Fruit fly (Drosophila melanogaster) whole organism, prepupa: ENCODE results near the gene Slh.
A peak's percentile ranks its signal among the peaks of the same experiment; 100 is the strongest.

ENCODE experiments used
- Blimp-1 ChIP-seq: fragments of 200-800 bp; sonication (Bioruptor generic); optimal IDR thresholded peaks from 3 replicates; lab custom pipeline; 2017; ENCODE audit warnings: missing biosample characterization, missing genetic modification characterization, mild to moderate bottlenecking, moderate library complexity, missing genetic modification reagents
- CG10631 ChIP-seq: fragments of 200-800 bp; sonication (Bioruptor generic); optimal IDR thresholded peaks from 2 replicates; lab custom pipeline; 2016; ENCODE audit warnings: missing biosample characterization, missing genetic modification characterization
- CG10669 ChIP-seq: fragments of 200-800 bp; sonication (Bioruptor generic); optimal IDR thresholded peaks from 3 replicates; lab custom pipeline; 2018; ENCODE audit warnings: missing biosample characterization, mild to moderate bottlenecking, missing genetic modification characterization, moderate library complexity
- CG11902 ChIP-seq: fragments of 200-800 bp; sonication (Bioruptor generic); optimal IDR thresholded peaks from 3 replicates; lab custom pipeline; 2016; ENCODE audit warnings: missing biosample characterization, missing genetic modification characterization
- CG15336 ChIP-seq: fragments of 200-800 bp; sonication (Bioruptor generic); IDR thresholded peaks from 2 replicates; pipeline ENCODE4 v1.3.6; 2022; ENCODE audit warnings: missing biosample characterization, missing genetic modification characterization
- CG16779 ChIP-seq: fragments of 200-800 bp; sonication (Bioruptor generic); optimal IDR thresholded peaks from 3 replicates; lab custom pipeline; 2017; ENCODE audit warnings: missing biosample characterization, mild to moderate bottlenecking, missing genetic modification characterization
- CG3032 ChIP-seq: fragments of 200-800 bp; optimal IDR thresholded peaks from 2 replicates; lab custom pipeline; 2019; ENCODE audit warnings: missing biosample characterization, mild to moderate bottlenecking, missing genetic modification characterization, moderate library complexity
- CG31627 ChIP-seq: fragments of 200-800 bp; sonication (Bioruptor generic); optimal IDR thresholded peaks from 3 replicates; lab custom pipeline; 2016; ENCODE audit warnings: missing biosample characterization, missing genetic modification characterization
- CG32006 ChIP-seq: fragments of 200-800 bp; sonication (Bioruptor generic); optimal IDR thresholded peaks from 3 replicates; lab custom pipeline; 2017; ENCODE audit warnings: missing biosample characterization, mild to moderate bottlenecking, missing genetic modification characterization
- CG3919 ChIP-seq: fragments of 200-800 bp; sonication (Bioruptor generic); optimal IDR thresholded peaks from 3 replicates; lab custom pipeline; 2016; ENCODE audit warnings: missing biosample characterization, missing genetic modification characterization
- CG4318 ChIP-seq: fragments of 200-800 bp; sonication (Bioruptor generic); optimal IDR thresholded peaks from 3 replicates; lab custom pipeline; 2017; ENCODE audit warnings: missing biosample characterization, mild to moderate bottlenecking, missing genetic modification characterization
- CG6163 ChIP-seq: fragments of 200-800 bp; sonication (Bioruptor generic); IDR thresholded peaks from 3 replicates; pipeline ENCODE4 v1.3.6; 2022; ENCODE audit warnings: missing biosample characterization, missing genetic modification characterization
- CG6808 ChIP-seq: fragments of 200-800 bp; sonication (Bioruptor generic); optimal IDR thresholded peaks from 3 replicates; lab custom pipeline; 2017; ENCODE audit warnings: missing biosample characterization, missing genetic modification characterization, mild to moderate bottlenecking, moderate library complexity, missing genetic modification reagents
- CG6854 ChIP-seq: fragments of 200-800 bp; sonication (Bioruptor generic); optimal IDR thresholded peaks from 2 replicates; lab custom pipeline; 2017; ENCODE audit warnings: missing biosample characterization, mild to moderate bottlenecking, missing genetic modification characterization
- CG8119 ChIP-seq: fragments of 200-800 bp; sonication (Bioruptor generic); IDR thresholded peaks from 3 replicates; pipeline ENCODE4 v1.3.6; 2022; ENCODE audit warnings: missing biosample characterization, missing genetic modification characterization
- CG8319 ChIP-seq: fragments of 200-800 bp; sonication (Bioruptor generic); optimal IDR thresholded peaks from 3 replicates; lab custom pipeline; 2016; ENCODE audit warnings: missing biosample characterization, missing genetic modification characterization
- CG8632 ChIP-seq: fragments of 200-800 bp; sonication (Bioruptor generic); optimal IDR thresholded peaks from 3 replicates; lab custom pipeline; 2016; ENCODE audit warnings: missing biosample characterization, missing genetic modification characterization
- Eip75B ChIP-seq: fragments of 200-800 bp; sonication (Bioruptor generic); optimal IDR thresholded peaks from 3 replicates; lab custom pipeline; 2016; ENCODE audit warnings: missing biosample characterization, missing genetic modification characterization
- Eip78C ChIP-seq: fragments of 200-800 bp; sonication (Bioruptor generic); peaks from one replicate; lab custom pipeline; 2016; ENCODE audit warnings: missing biosample characterization, missing genetic modification characterization
- Eip93F ChIP-seq: fragments of 200-800 bp; sonication (Bioruptor generic); optimal IDR thresholded peaks from 2 replicates; lab custom pipeline; 2016; ENCODE audit warnings: missing biosample characterization, mild to moderate bottlenecking, missing genetic modification characterization
- Ets21C ChIP-seq: fragments of 200-800 bp; sonication (Bioruptor generic); optimal IDR thresholded peaks from 3 replicates; lab custom pipeline; 2016; ENCODE audit warnings: missing biosample characterization, missing genetic modification characterization
- Gug ChIP-seq: fragments of 200-800 bp; sonication (Bioruptor generic); IDR thresholded peaks from 2 replicates; pipeline ENCODE4 v1.3.6; 2022; ENCODE audit warnings: missing biosample characterization, missing genetic modification characterization
- Hr38 ChIP-seq: sonication (Bioruptor generic); optimal IDR thresholded peaks from 2 replicates; lab custom pipeline; 2016; ENCODE audit warnings: missing biosample characterization, missing genetic modification characterization
- Lpt ChIP-seq: fragments of 200-800 bp; sonication (Bioruptor generic); optimal IDR thresholded peaks from 3 replicates; lab custom pipeline; 2016; ENCODE audit warnings: missing biosample characterization, missing genetic modification characterization
- Met ChIP-seq: fragments of 200-800 bp; sonication (Bioruptor generic); optimal IDR thresholded peaks from 3 replicates; lab custom pipeline; 2016; ENCODE audit warnings: missing biosample characterization, missing genetic modification characterization
- OdsH ChIP-seq: fragments of 200-800 bp; sonication (Bioruptor generic); optimal IDR thresholded peaks from 3 replicates; lab custom pipeline; 2016; ENCODE audit warnings: missing biosample characterization, missing genetic modification characterization
- Smox ChIP-seq: fragments of 200-800 bp; sonication (Bioruptor generic); optimal IDR thresholded peaks from 3 replicates; lab custom pipeline; 2016; ENCODE audit warnings: missing biosample characterization, missing genetic modification characterization
- Sox14 ChIP-seq: fragments of 200-800 bp; sonication (Bioruptor generic); optimal IDR thresholded peaks from 3 replicates; lab custom pipeline; 2016; ENCODE audit warnings: missing biosample characterization, missing genetic modification characterization
- achi ChIP-seq: fragments of 200-800 bp; sonication (Bioruptor generic); optimal IDR thresholded peaks from 3 replicates; lab custom pipeline; 2016; ENCODE audit warnings: missing biosample characterization, missing genetic modification characterization
- acj6 ChIP-seq: fragments of 200-800 bp; sonication (Bioruptor generic); optimal IDR thresholded peaks from 3 replicates; lab custom pipeline; 2016; ENCODE audit warnings: missing biosample characterization, missing genetic modification characterization
- dac ChIP-seq: fragments of 200-800 bp; sonication (Bioruptor generic); optimal IDR thresholded peaks from 2 replicates; lab custom pipeline; 2017; ENCODE audit warnings: missing biosample characterization, mild to moderate bottlenecking, missing genetic modification characterization
- dsx ChIP-seq: fragments of 200-800 bp; optimal IDR thresholded peaks from 3 replicates; lab custom pipeline; 2019; ENCODE audit warnings: missing biosample characterization, mild to moderate bottlenecking, missing genetic modification characterization, moderate library complexity; ENCODE audit not compliant: poor library complexity, severe bottlenecking
- eg ChIP-seq: fragments of 200-800 bp; sonication (Bioruptor generic); IDR thresholded peaks from 3 replicates; pipeline ENCODE4 v1.3.6; 2022; ENCODE audit warnings: missing biosample characterization, missing genetic modification characterization
- esn ChIP-seq: fragments of 200-800 bp; sonication (Bioruptor generic); optimal IDR thresholded peaks from 2 replicates; lab custom pipeline; 2016; ENCODE audit warnings: missing biosample characterization, mild to moderate bottlenecking, missing genetic modification characterization, moderate library complexity
- fd85E ChIP-seq: fragments of 200-800 bp; sonication (Bioruptor generic); optimal IDR thresholded peaks from 3 replicates; lab custom pipeline; 2016; ENCODE audit warnings: missing biosample characterization, missing genetic modification characterization
- fkh ChIP-seq: fragments of 200-800 bp; sonication (Bioruptor generic); optimal IDR thresholded peaks from 3 replicates; lab custom pipeline; 2017; ENCODE audit warnings: missing biosample characterization, mild to moderate bottlenecking, missing genetic modification characterization, moderate library complexity
- net ChIP-seq: fragments of 200-800 bp; sonication (Bioruptor generic); optimal IDR thresholded peaks from 3 replicates; lab custom pipeline; 2016; ENCODE audit warnings: missing biosample characterization, missing genetic modification characterization
- pdm3 ChIP-seq: fragments of 200-800 bp; sonication (Bioruptor generic); optimal IDR thresholded peaks from 3 replicates; lab custom pipeline; 2016; ENCODE audit warnings: missing biosample characterization, missing genetic modification characterization
- salr ChIP-seq, 2 experiments: fragments of 200-800 bp; sonication (Bioruptor generic); optimal IDR thresholded peaks; 3 replicates each; lab custom pipeline; 2016 to 2018; ENCODE audit warnings: missing biosample characterization in 2 of 2, missing genetic modification characterization in 2 of 2, mild to moderate bottlenecking in 1 of 2
- spab ChIP-seq: fragments of 200-800 bp; sonication (Bioruptor generic); optimal IDR thresholded peaks from 2 replicates; lab custom pipeline; 2017; ENCODE audit warnings: missing biosample characterization, mild to moderate bottlenecking, missing genetic modification characterization, missing genetic modification reagents
- ss ChIP-seq, 2 experiments: fragments of 200-800 bp; sonication (Bioruptor generic); optimal IDR thresholded peaks; 2 replicates in 1 of 2; 3 replicates in 1 of 2; lab custom pipeline; 2017 to 2018; ENCODE audit warnings: mild to moderate bottlenecking in 2 of 2, missing biosample characterization in 2 of 2, missing genetic modification characterization in 2 of 2, moderate library complexity in 1 of 2
- svp ChIP-seq: fragments of 200-800 bp; sonication (Bioruptor generic); peaks from one replicate; lab custom pipeline; 2016; ENCODE audit warnings: missing biosample characterization, missing genetic modification characterization
- vri ChIP-seq: fragments of 200-800 bp; sonication (Bioruptor generic); optimal IDR thresholded peaks from 3 replicates; lab custom pipeline; 2016; ENCODE audit warnings: missing biosample characterization, mild to moderate bottlenecking, missing genetic modification characterization

Slh gene

dm6 chr2L:2450723-2451379, 41.6 kb downstream of the Slh start:
- TF ChIP-seq CG3919 (peak; percentile 2), salr (GFP tag; optimal IDR thresholded peaks at IDR 0.05; lab: Kevin White, UChicago) (no peak), ss (GFP tag; optimal IDR thresholded peaks at IDR 0.05; lab: Kevin White, UChicago) (peak; percentile 32 to 60), CG15336 (GFP tag; lab: Robert Waterston, UW) (0 out of 2 replicates have a peak, but pooled peaks have one; percentile 17), eg (GFP tag; lab: Robert Waterston, UW) (0 out of 3 replicates have a peak, but pooled peaks have one; percentile 10), CG6163 (peak; percentile 23; the same call in 2 of the 3 replicates), CG11902 (GFP tag; lab: Kevin White, UChicago) (no peak), fkh (GFP tag; lab: Kevin White, UChicago) (peak; percentile 63), svp (peak; percentile 47), CG8119 (0 out of 3 replicates have a peak, but pooled peaks have one; percentile 20), vri (GFP tag; lab: Kevin White, UChicago) (no peak), dsx (peak; percentile 5), CG8632 (no peak), CG10669 (GFP tag; lab: Kevin White, UChicago) (no peak), Eip78C (GFP tag; lab: Kevin White, UChicago) (peak; percentile 70)

dm6 chr2L:2449665-2450064, 42.8 kb downstream of the Slh start:
- TF ChIP-seq CG4318 = no peak
- TF ChIP-seq CG8632 = no peak
- no peak for TF ChIP-seq CG3032
- TF ChIP-seq Lpt (GFP tag; lab: Kevin White, UChicago) = no peak
- no peak for TF ChIP-seq CG31627 (GFP tag; lab: Kevin White, UChicago)
- no peak for TF ChIP-seq Met (GFP tag; lab: Kevin White, UChicago)
- TF ChIP-seq pdm3 (GFP tag; lab: Kevin White, UChicago) = no peak
- TF ChIP-seq CG8119 = no peak
- TF ChIP-seq CG3919 = no peak
- no peak for TF ChIP-seq OdsH (GFP tag; lab: Kevin White, UChicago)
- no peak for TF ChIP-seq vri (GFP tag; lab: Kevin White, UChicago)
- TF ChIP-seq Smox (GFP tag; lab: Kevin White, UChicago) = no peak

DNA sequence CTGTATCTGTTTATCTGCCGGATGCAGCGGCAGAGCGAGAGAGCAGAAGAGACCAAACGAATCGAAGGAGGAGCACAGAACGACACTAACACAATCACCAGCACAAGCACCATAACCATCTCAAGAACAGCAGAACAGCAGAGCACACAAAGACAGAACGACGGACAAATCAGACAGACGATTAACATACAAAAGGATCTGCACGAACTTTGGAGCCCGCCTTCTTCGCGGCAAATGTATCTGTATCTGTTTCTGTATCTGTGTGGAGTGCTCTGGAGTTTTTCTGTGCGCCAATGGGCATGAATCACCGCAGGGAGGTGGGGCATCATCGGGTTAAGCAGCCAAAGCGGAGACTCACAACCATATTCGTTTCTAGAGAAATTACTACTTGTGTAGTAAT, 44.0 kb downstream of the Slh start:
- no peak for TF ChIP-seq CG8119
- TF ChIP-seq acj6 = no peak
- peak; percentile 15 to 20 for TF ChIP-seq ss (GFP tag; optimal IDR thresholded peaks at IDR 0.05; lab: Kevin White, UChicago)
- no peak for TF ChIP-seq Eip75B
- no peak for TF ChIP-seq eg (GFP tag; lab: Robert Waterston, UW)

dm6 chr2L:2438640-2439276, 53.7 kb downstream of the Slh start:
- TF ChIP-seq Met (GFP tag; lab: Kevin White, UChicago) (no peak), CG8632 (no peak), CG8319 (no peak), CG16779 (tag; lab: Kevin White, UChicago) (no peak), CG10631 (GFP tag; lab: Kevin White, UChicago) (peak; percentile 15), Blimp-1 (no peak), spab (GFP tag; lab: Kevin White, UChicago) (no peak), dsx (peak; percentile 17), fkh (GFP tag; lab: Kevin White, UChicago) (peak; percentile 51), Smox (GFP tag; lab: Kevin White, UChicago) (no peak), CG6854 (no peak), Eip93F (GFP tag; lab: Kevin White, UChicago) (no peak), CG10669 (GFP tag; lab: Kevin White, UChicago) (no peak), dac (GFP tag; lab: Kevin White, UChicago) (no peak), pdm3 (GFP tag; lab: Kevin White, UChicago) (no peak), achi (GFP tag; lab: Kevin White, UChicago) (peak; percentile 2), CG3032 (peak; percentile 4), fd85E (no peak), Ets21C (no peak), esn (GFP tag; lab: Kevin White, UChicago) (no peak), Gug (GFP tag; lab: Robert Waterston, UW) (no peak), Hr38 (no peak), Sox14 (peak; percentile 8), acj6 (no peak), net (GFP tag; lab: Kevin White, UChicago) (no peak), OdsH (GFP tag; lab: Kevin White, UChicago) (no peak), salr (GFP tag; optimal IDR thresholded peaks at IDR 0.05; lab: Kevin White, UChicago) (no peak), CG6808 (GFP tag; lab: Kevin White, UChicago) (peak; percentile 26), CG32006 (GFP tag; lab: Kevin White, UChicago) (peak; percentile 32)
